Fruit fly (Drosophila melanogaster) whole organism, embryonic: ENCODE results near the gene Vti1b.
A peak's percentile ranks its signal among the peaks of the same experiment; 100 is the strongest.

Source experiments
- CG10209 ChIP-seq: fragments of 200-800 bp; sonication (Bioruptor generic); optimal IDR thresholded peaks from 3 replicates; lab custom pipeline; 2017; ENCODE audit warnings: missing biosample characterization, mild to moderate bottlenecking, missing genetic modification characterization, missing genetic modification reagents
- CG1024 ChIP-seq: fragments of 200-800 bp; sonication (Bioruptor generic); IDR thresholded peaks from 2 replicates; pipeline ENCODE4 v1.3.6; 2022; ENCODE audit warnings: missing biosample characterization, missing genetic modification characterization
- CG10366 ChIP-seq: fragments of 200-800 bp; sonication (Bioruptor generic); IDR thresholded peaks from 2 replicates; pipeline ENCODE4 v1.3.6; 2022; ENCODE audit warnings: missing biosample characterization, missing genetic modification characterization
- CG12071 ChIP-seq: fragments of 200-800 bp; sonication (Bioruptor generic); optimal IDR thresholded peaks from 3 replicates; lab custom pipeline; 2018; ENCODE audit warnings: missing biosample characterization, mild to moderate bottlenecking, missing genetic modification characterization
- CG12236 ChIP-seq: fragments of 200-800 bp; sonication (Bioruptor generic); optimal IDR thresholded peaks from 2 replicates; lab custom pipeline; 2016; ENCODE audit warnings: missing biosample characterization, missing genetic modification characterization
- CG12299 ChIP-seq: fragments of 200-800 bp; sonication (Bioruptor generic); optimal IDR thresholded peaks from 2 replicates; lab custom pipeline; 2018; ENCODE audit warnings: missing biosample characterization, mild to moderate bottlenecking, missing genetic modification characterization
- CG13775 ChIP-seq: fragments of 200-800 bp; sonication (Bioruptor generic); optimal IDR thresholded peaks from 3 replicates; lab custom pipeline; 2017; ENCODE audit warnings: missing biosample characterization, mild to moderate bottlenecking, missing genetic modification characterization
- CG17328 ChIP-seq: fragments of 200-800 bp; sonication (Bioruptor generic); IDR thresholded peaks from 2 replicates; pipeline ENCODE4 v1.3.6; 2022; ENCODE audit warnings: missing biosample characterization, missing genetic modification characterization
- CG18599 ChIP-seq: fragments of 200-800 bp; sonication (Bioruptor generic); optimal IDR thresholded peaks from 3 replicates; lab custom pipeline; 2017; ENCODE audit warnings: missing biosample characterization, missing genetic modification characterization, mild to moderate bottlenecking, moderate library complexity, missing genetic modification reagents
- CG2199 ChIP-seq: fragments of 200-800 bp; sonication (Bioruptor generic); IDR thresholded peaks from 3 replicates; pipeline ENCODE4 v1.3.6; 2022; ENCODE audit warnings: missing biosample characterization, missing genetic modification characterization
- CG2202 ChIP-seq: fragments of 200-800 bp; sonication (Bioruptor generic); optimal IDR thresholded peaks from 2 replicates; lab custom pipeline; 2018; ENCODE audit warnings: missing biosample characterization, mild to moderate bottlenecking, missing genetic modification characterization
- CG2889 ChIP-seq: fragments of 200-800 bp; sonication (Bioruptor generic); IDR thresholded peaks from 3 replicates; pipeline ENCODE4 v1.3.6; 2022; ENCODE audit warnings: missing biosample characterization, missing genetic modification characterization
- CG3281 ChIP-seq: fragments of 200-800 bp; sonication (Bioruptor generic); optimal IDR thresholded peaks from 3 replicates; lab custom pipeline; 2017; ENCODE audit warnings: missing biosample characterization, mild to moderate bottlenecking, missing genetic modification characterization
- CG34376 ChIP-seq: fragments of 200-800 bp; sonication (Bioruptor generic); optimal IDR thresholded peaks from 2 replicates; lab custom pipeline; 2018; ENCODE audit warnings: missing biosample characterization, mild to moderate bottlenecking, missing genetic modification characterization
- CG4282 ChIP-seq: fragments of 200-800 bp; sonication (Bioruptor generic); optimal IDR thresholded peaks from 2 replicates; lab custom pipeline; 2016; ENCODE audit warnings: missing biosample characterization, missing genetic modification characterization
- CG5180 ChIP-seq: fragments of 200-800 bp; sonication (Bioruptor generic); optimal IDR thresholded peaks from 3 replicates; lab custom pipeline; 2017; ENCODE audit warnings: missing biosample characterization, missing genetic modification characterization, mild to moderate bottlenecking, moderate library complexity, missing genetic modification reagents
- CG5953 ChIP-seq: fragments of 200-800 bp; sonication (Bioruptor generic); IDR thresholded peaks from 2 replicates; pipeline ENCODE4 v1.3.6; 2022; ENCODE audit warnings: missing biosample characterization, missing genetic modification characterization
- Chrac-16 ChIP-seq: fragments of 200-800 bp; sonication (Bioruptor generic); optimal IDR thresholded peaks from 3 replicates; lab custom pipeline; 2016; ENCODE audit warnings: missing biosample characterization, missing genetic modification characterization
- CkIIα-i1 ChIP-seq: fragments of 200-800 bp; sonication (Bioruptor generic); IDR thresholded peaks from 2 replicates; pipeline ENCODE4 v1.3.6; 2022; ENCODE audit warnings: missing biosample characterization, missing genetic modification characterization
- D ChIP-seq, 2 experiments: fragments of 200-800 bp in 1 of 2; fragments of >200 bp in 1 of 2; sonication (Bioruptor generic) in 1 of 2; optimal IDR thresholded peaks; 2 replicates in 1 of 2; 3 replicates in 1 of 2; lab custom pipeline; 2017; ENCODE audit warnings: mild to moderate bottlenecking in 1 of 2, missing biosample characterization in 1 of 2, missing genetic modification characterization in 1 of 2, missing genetic modification reagents in 1 of 2
- Dll ChIP-seq: fragments of 200-800 bp; sonication (Bioruptor generic); IDR thresholded peaks from 4 replicates; pipeline ENCODE4 v1.3.6; 2022; ENCODE audit warnings: missing biosample characterization, missing genetic modification characterization; ENCODE audit not compliant: partially characterized antibody
- Doc3 ChIP-seq: fragments of 200-800 bp; sonication (Bioruptor generic); IDR thresholded peaks from 3 replicates; pipeline ENCODE4 v1.3.6; 2022; ENCODE audit warnings: missing biosample characterization, missing genetic modification characterization; ENCODE audit not compliant: partially characterized antibody
- Drgx ChIP-seq: fragments of 200-800 bp; sonication (Bioruptor generic); IDR thresholded peaks from 2 replicates; pipeline ENCODE4 v1.3.6; 2022; ENCODE audit warnings: missing biosample characterization, missing genetic modification characterization
- HHEX ChIP-seq: fragments of 200-800 bp; sonication (Bioruptor generic); optimal IDR thresholded peaks from 3 replicates; lab custom pipeline; 2017; ENCODE audit warnings: missing biosample characterization, mild to moderate bottlenecking, missing genetic modification characterization, missing genetic modification reagents
- HLHmδ ChIP-seq: fragments of 200-800 bp; sonication (Bioruptor generic); optimal IDR thresholded peaks from 2 replicates; lab custom pipeline; 2018; ENCODE audit warnings: missing biosample characterization, mild to moderate bottlenecking, missing genetic modification characterization, moderate library complexity
- Med ChIP-seq: fragments of 200-800 bp; sonication (Bioruptor generic); peaks from one replicate; lab custom pipeline; 2016; ENCODE audit warnings: missing biosample characterization, missing genetic modification characterization, mild to moderate bottlenecking, inconsistent platforms, moderate library complexity
- TFAM ChIP-seq: fragments of 200-800 bp; sonication (Bioruptor generic); optimal IDR thresholded peaks from 2 replicates; lab custom pipeline; 2017; ENCODE audit warnings: missing biosample characterization, missing genetic modification characterization, inconsistent platforms
- Tbp ChIP-seq: fragments of >200 bp; optimal IDR thresholded peaks from 2 replicates; lab custom pipeline; 2018; ENCODE audit warnings: missing biosample characterization, missing genetic modification characterization
- ac ChIP-seq: fragments of 200-800 bp; sonication (Bioruptor generic); optimal IDR thresholded peaks from 3 replicates; lab custom pipeline; 2017; ENCODE audit warnings: missing biosample characterization, mild to moderate bottlenecking, missing genetic modification characterization
- amos ChIP-seq: fragments of 200-800 bp; sonication (Bioruptor generic); IDR thresholded peaks from 2 replicates; pipeline ENCODE4 v1.3.6; 2022; ENCODE audit warnings: missing biosample characterization, missing genetic modification characterization; ENCODE audit not compliant: partially characterized antibody
- ara ChIP-seq: fragments of 200-800 bp; sonication (Bioruptor generic); IDR thresholded peaks from 2 replicates; pipeline ENCODE4 v1.3.6; 2022; ENCODE audit warnings: missing biosample characterization, missing genetic modification characterization
- caup ChIP-seq: fragments of 200-800 bp; sonication (Bioruptor generic); optimal IDR thresholded peaks from 3 replicates; lab custom pipeline; 2017; ENCODE audit warnings: missing biosample characterization, mild to moderate bottlenecking, missing genetic modification characterization, moderate library complexity; ENCODE audit not compliant: severe bottlenecking
- cg ChIP-seq: fragments of 200-800 bp; sonication (Bioruptor generic); optimal IDR thresholded peaks from 3 replicates; lab custom pipeline; 2019; ENCODE audit warnings: missing biosample characterization, mild to moderate bottlenecking, missing genetic modification characterization, moderate library complexity
- chif ChIP-seq, 2 experiments: fragments of 200-800 bp; sonication (Bioruptor generic); optimal IDR thresholded peaks; 3 replicates each; lab custom pipeline; 2016; ENCODE audit warnings: missing biosample characterization in 2 of 2, missing genetic modification characterization in 2 of 2
- chn ChIP-seq: fragments of 200-800 bp; sonication (Bioruptor generic); optimal IDR thresholded peaks from 2 replicates; lab custom pipeline; 2016; ENCODE audit warnings: missing biosample characterization, missing genetic modification characterization
- dmrt11E ChIP-seq: fragments of 200-800 bp; sonication (Bioruptor generic); optimal IDR thresholded peaks from 3 replicates; lab custom pipeline; 2018; ENCODE audit warnings: missing biosample characterization, mild to moderate bottlenecking, missing genetic modification characterization, moderate library complexity
- dpn ChIP-seq, 2 experiments: fragments of 200-800 bp; sonication (Bioruptor generic); optimal IDR thresholded peaks; 3 replicates each; lab custom pipeline; 2016; ENCODE audit warnings: missing biosample characterization in 2 of 2, missing genetic modification characterization in 2 of 2
- ewg ChIP-seq: fragments of 200-800 bp; sonication (Bioruptor generic); optimal IDR thresholded peaks from 3 replicates; lab custom pipeline; 2017; ENCODE audit warnings: mild to moderate bottlenecking, missing biosample characterization, missing genetic modification reagents, missing genetic modification characterization
- exex ChIP-seq: fragments of 200-800 bp; sonication (Bioruptor generic); optimal IDR thresholded peaks from 4 replicates; lab custom pipeline; 2018; ENCODE audit warnings: missing biosample characterization, mild to moderate bottlenecking, missing genetic modification characterization, moderate library complexity
- gsb ChIP-seq: fragments of 200-800 bp; sonication (Bioruptor generic); IDR thresholded peaks from 2 replicates; pipeline ENCODE4 v1.3.6; 2022; ENCODE audit warnings: missing biosample characterization, missing genetic modification characterization
- hkb ChIP-seq, 2 experiments: fragments of 200-800 bp in 1 of 2; fragments of >200 bp in 1 of 2; sonication (Bioruptor generic) in 1 of 2; IDR thresholded peaks in 1 of 2; optimal IDR thresholded peaks in 1 of 2; 2 replicates each; pipeline versions ENCODE4 v1.3.6 to Lab custom; 2017 to 2022; ENCODE audit warnings: missing biosample characterization in 1 of 2, missing genetic modification characterization in 1 of 2
- insv ChIP-seq, 2 experiments: fragments of 200-800 bp; sonication (Bioruptor generic); optimal IDR thresholded peaks; 3 replicates each; lab custom pipeline; 2016 to 2018; ENCODE audit warnings: missing biosample characterization in 2 of 2, missing genetic modification characterization in 2 of 2
- jigr1 ChIP-seq: fragments of 200-800 bp; sonication (Bioruptor generic); IDR thresholded peaks from 3 replicates; pipeline ENCODE4 v1.3.6; 2022; ENCODE audit warnings: missing biosample characterization, missing genetic modification characterization
- nmo ChIP-seq: fragments of 200-800 bp; sonication (Bioruptor generic); optimal IDR thresholded peaks from 2 replicates; lab custom pipeline; 2018; ENCODE audit warnings: missing biosample characterization, mild to moderate bottlenecking, missing genetic modification characterization, moderate library complexity
- prd ChIP-seq, 3 experiments: fragments of >200 bp in 2 of 3; fragments of 200-800 bp in 1 of 3; sonication (Bioruptor generic) in 1 of 3; optimal IDR thresholded peaks in 2 of 3; IDR thresholded peaks in 1 of 3; 2 replicates in 2 of 3; 3 replicates in 1 of 3; pipeline versions ENCODE4 v1.3.6 to Lab custom; 2017 to 2022; ENCODE audit warnings: missing biosample characterization in 1 of 3, missing genetic modification characterization in 1 of 3
- row ChIP-seq: fragments of 200-800 bp; sonication (Bioruptor generic); IDR thresholded peaks from 3 replicates; pipeline ENCODE4 v1.3.6; 2022; ENCODE audit warnings: missing biosample characterization, missing genetic modification characterization
- seq ChIP-seq: fragments of 200-800 bp; sonication (Bioruptor generic); IDR thresholded peaks from 2 replicates; pipeline ENCODE4 v1.3.6; 2022; ENCODE audit warnings: missing biosample characterization, missing genetic modification characterization
- sr ChIP-seq: fragments of 200-800 bp; sonication (Bioruptor generic); IDR thresholded peaks from 3 replicates; pipeline ENCODE4 v1.3.6; 2022; ENCODE audit warnings: missing biosample characterization, missing genetic modification characterization
- toy ChIP-seq: fragments of 200-800 bp; sonication (Bioruptor generic); IDR thresholded peaks from 2 replicates; pipeline ENCODE4 v1.3.6; 2022; ENCODE audit warnings: missing biosample characterization, missing genetic modification characterization

Gene Vti1b

dm6 chr3R:18371346-18371745 is 25.4 kb upstream of the Vti1b start (continued):
- no peak for TF ChIP-seq CG10209 (GFP tag; lab: Kevin White, UChicago)
- TF ChIP-seq cg, result peak; percentile 66
- TF ChIP-seq jigr1 (GFP tag; lab: Robert Waterston, UW), result no peak
- no peak for TF ChIP-seq chn (GFP tag; lab: Kevin White, UChicago)
- no peak for TF ChIP-seq nmo
- TF ChIP-seq Dll (GFP tag; lab: Robert Waterston, UW), result no peak
- TF ChIP-seq sr (GFP tag; lab: Robert Waterston, UW), result no peak
- TF ChIP-seq exex (tag; lab: Kevin White, UChicago), result no peak
- 0 out of 2 replicates have a peak, but pooled peaks have one; percentile 12 for TF ChIP-seq ara (GFP tag; lab: Robert Waterston, UW)
- no peak for TF ChIP-seq Chrac-16
- TF ChIP-seq prd (optimal IDR thresholded peaks at IDR 0.05; lab: Kevin White, UChicago), result no peak
- peak; percentile 41; the same call in 1 of the 3 replicates for TF ChIP-seq prd (GFP tag; IDR thresholded peaks at IDR 0.05; lab: Robert Waterston, UW)
- TF ChIP-seq CG17328 (GFP tag; lab: Robert Waterston, UW), result no peak
- no peak for TF ChIP-seq CG2889
- no peak for TF ChIP-seq HLHmδ (GFP tag; lab: Kevin White, UChicago)
- TF ChIP-seq Med (GFP tag; lab: Kevin White, UChicago), result no peak
- TF ChIP-seq D (optimal IDR thresholded peaks at IDR 0.05; lab: Kevin White, UChicago), result no peak
- TF ChIP-seq D (GFP tag; optimal IDR thresholded peaks at IDR 0.05; lab: Kevin White, UChicago), result no peak
- peak; percentile 62 for TF ChIP-seq Drgx
- TF ChIP-seq insv (GFP tag; optimal IDR thresholded peaks at IDR 0.05; lab: Kevin White, UChicago), result no peak
- TF ChIP-seq CG1024, result no peak
- no peak for TF ChIP-seq CG12236 (GFP tag; lab: Kevin White, UChicago)
- TF ChIP-seq row (GFP tag; lab: Robert Waterston, UW), result peak; percentile 72
- TF ChIP-seq gsb (GFP tag; lab: Robert Waterston, UW), result no peak
- no peak for TF ChIP-seq CG13775 (GFP tag; lab: Kevin White, UChicago)
- no peak for TF ChIP-seq CG5953
- no peak for TF ChIP-seq CG12299 (tag; lab: Kevin White, UChicago)
- no peak for TF ChIP-seq CG18599
- no peak for TF ChIP-seq CG34376
- TF ChIP-seq caup, result no peak
- peak; percentile 55 for TF ChIP-seq seq
- TF ChIP-seq toy (GFP tag; lab: Robert Waterston, UW), result no peak
- no peak for TF ChIP-seq chif (GFP tag; optimal IDR thresholded peaks at IDR 0.05; lab: Kevin White, UChicago)
- peak; percentile 7 for TF ChIP-seq ewg (GFP tag; lab: Kevin White, UChicago)
- no peak for TF ChIP-seq CkIIα-i1 (GFP tag; lab: Robert Waterston, UW)
- no peak for TF ChIP-seq CG4282
- no peak for TF ChIP-seq amos (GFP tag; lab: Robert Waterston, UW)
- no peak for TF ChIP-seq ac (GFP tag; lab: Kevin White, UChicago)
- 0 out of 2 replicates have a peak, but pooled peaks have one; percentile 11 for TF ChIP-seq CG10366 (GFP tag; lab: Robert Waterston, UW)
- TF ChIP-seq CG2202 (tag; lab: Kevin White, UChicago), result no peak
- TF ChIP-seq CG12071 (GFP tag; lab: Kevin White, UChicago), result no peak
- TF ChIP-seq hkb (optimal IDR thresholded peaks at IDR 0.05; lab: Kevin White, UChicago), result no peak
- TF ChIP-seq hkb (GFP tag; IDR thresholded peaks at IDR 0.05; lab: Robert Waterston, UW), result no peak
- TF ChIP-seq HHEX (GFP tag; lab: Kevin White, UChicago), result no peak
- no peak for TF ChIP-seq TFAM (GFP tag; lab: Kevin White, UChicago)
- no peak for TF ChIP-seq CG5180
- peak in 1 of 2 experiments; percentile 23 for TF ChIP-seq dpn (GFP tag; optimal IDR thresholded peaks at IDR 0.05; lab: Kevin White, UChicago)
- TF ChIP-seq dmrt11E (tag; lab: Kevin White, UChicago), result no peak
- TF ChIP-seq Tbp, result no peak
- TF ChIP-seq Doc3 (GFP tag; lab: Robert Waterston, UW), result no peak
- peak; percentile 81; the same call in 1 of the 3 replicates for TF ChIP-seq CG2199 (GFP tag; lab: Robert Waterston, UW)
- no peak for TF ChIP-seq CG3281 (GFP tag; lab: Kevin White, UChicago)
